Worm (Caenorhabditis elegans) whole organism, early embryonic: ENCODE data around the gene rps-28.

Experiments
- flt-1 ChIP-seq: fragments of 200-800 bp; sonication (Bioruptor generic); IDR thresholded peaks from 2 replicates; pipeline ENCODE4 v1.3.6; 2022; ENCODE audit warnings: missing genetic modification characterization, missing compliant biosample characterization
- hmbx-1 ChIP-seq: sonication (generic microtip); optimal IDR thresholded peaks from 2 replicates; lab custom pipeline; 2016; ENCODE audit warnings: mild to moderate bottlenecking, missing genetic modification characterization, missing compliant biosample characterization
- scrt-1 ChIP-seq: fragments of 200-800 bp; sonication (Bioruptor generic); IDR thresholded peaks from 2 replicates; pipeline ENCODE4 v1.3.6; 2022; ENCODE audit warnings: missing genetic modification characterization, missing compliant biosample characterization
- sea-1 ChIP-seq: fragments of 200-800 bp; sonication (Bioruptor generic); conservative IDR thresholded peaks from 2 replicates; pipeline ENCODE4 v1.3.6; 2022; ENCODE audit warnings: missing genetic modification characterization, missing compliant biosample characterization

DNA sequence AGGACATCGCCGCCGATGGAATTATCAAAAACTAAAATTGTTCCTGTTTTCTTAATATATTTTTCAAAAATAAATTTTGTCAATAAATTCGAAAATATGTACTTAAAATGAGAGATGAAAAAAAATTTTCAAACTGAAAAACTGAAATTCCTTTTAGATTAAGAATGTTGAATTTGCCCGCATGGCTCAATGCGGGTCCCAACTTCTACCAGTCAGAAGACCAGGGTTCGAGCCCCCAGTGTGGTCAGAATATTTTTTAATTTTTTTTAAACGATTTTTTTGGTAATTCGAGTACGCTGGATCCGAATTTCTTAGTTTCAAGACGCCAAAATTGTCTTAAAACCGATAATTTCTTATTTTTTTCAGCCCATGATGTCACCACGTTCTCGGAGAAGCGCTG is 22.2 kb upstream of the rps-28 start:
- no peak for TF ChIP-seq scrt-1 (GFP tag; lab: Robert Waterston, UW)
- no peak for TF ChIP-seq sea-1
- no peak for TF ChIP-seq flt-1
- TF ChIP-seq hmbx-1 (tag; lab: Kevin White, UChicago) = no peak
